In the genomic region with DNA sequence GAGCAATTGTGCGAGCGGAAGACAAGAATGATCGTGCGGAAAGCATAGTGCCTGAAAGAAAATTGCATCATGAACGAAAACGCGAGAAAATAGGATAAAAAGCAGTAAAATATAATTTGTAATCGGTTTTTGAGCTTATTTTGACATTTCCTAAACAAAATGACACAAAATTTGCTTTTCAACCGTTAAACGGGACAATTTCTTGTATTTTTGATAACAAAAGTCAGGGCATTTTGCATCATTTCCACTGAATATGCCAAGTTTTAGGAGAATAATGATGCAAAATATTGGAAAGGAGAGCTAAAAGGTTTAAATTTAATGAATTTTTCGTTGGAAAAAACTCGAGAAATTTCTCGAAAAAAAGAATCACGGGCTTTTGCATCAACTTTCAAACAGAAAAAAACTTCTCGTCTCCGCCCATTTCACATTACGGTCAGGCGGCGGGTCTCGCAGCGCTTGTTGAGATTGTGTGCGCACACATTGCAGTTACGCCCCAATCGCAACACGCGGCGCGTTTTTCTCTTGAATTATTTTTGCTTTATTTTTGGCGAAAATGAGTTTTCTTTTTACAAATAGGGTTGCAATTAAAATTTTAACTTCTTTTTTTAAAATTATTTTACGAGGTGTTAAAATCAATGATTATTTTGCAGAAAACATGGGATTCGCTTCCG, we compare ENCODE assay signal across 4 worm cellular contexts.
TF ChIP-seq lines count a peak whose summit lies in the region.

TSS of gene hsp-6 (minus strand) at position 51 of the 671 bp plus-strand sequence.
TSS of gene C37H5.5 (plus strand) at position 651 of the 671 bp plus-strand sequence.

TF ChIP-seq in whole organism, L2 larva, 48 proteins besides CTCF, POLR2A, EP300 and RAD21 (continues in another document):
- TF ChIP-seq ztf-1 (GFP tag; conservative IDR thresholded peaks at IDR 0.05; lab: Robert Waterston, UW) (no peak), gmeb-1 (tag; optimal IDR thresholded peaks at IDR 0.05; lab: Kevin White, UChicago) (peak; percentile 79), ceh-16 (tag; optimal IDR thresholded peaks at IDR 0.05; lab: Kevin White, UChicago) (peak; percentile 61), lin-39 (tag; optimal IDR thresholded peaks at IDR 0.05; lab: Kevin White, UChicago) (no peak), elt-1 (tag; optimal IDR thresholded peaks at IDR 0.05; lab: Kevin White, UChicago) (no peak), ceh-82 (tag; optimal IDR thresholded peaks at IDR 0.05; lab: Kevin White, UChicago) (peak; percentile 76), lsy-2 (tag; optimal IDR thresholded peaks at IDR 0.05; lab: Kevin White, UChicago) (peak; percentile 42 to 92), ztf-4 (tag; optimal IDR thresholded peaks at IDR 0.05; lab: Kevin White, UChicago) (peak; percentile 75), nhr-77 (tag; optimal IDR thresholded peaks at IDR 0.05; lab: Kevin White, UChicago) (no peak), mdl-1 (tag; optimal IDR thresholded peaks at IDR 0.05; lab: Kevin White, UChicago) (peak in 1 of 2 experiments; percentile 10), ZK546.5 (tag; optimal IDR thresholded peaks at IDR 0.05; lab: Kevin White, UChicago) (no peak), ama-1 (optimal IDR thresholded peaks at IDR 0.05; lab: Kevin White, UChicago) (peak; percentile 31), C34F6.9 (tag; optimal IDR thresholded peaks at IDR 0.05; lab: Kevin White, UChicago) (peak; percentile 70), crh-2 (tag; optimal IDR thresholded peaks at IDR 0.05; lab: Kevin White, UChicago) (peak; percentile 88), lin-11 (tag; optimal IDR thresholded peaks at IDR 0.05; lab: Kevin White, UChicago) (peak; percentile 89), fos-1 (tag; optimal IDR thresholded peaks at IDR 0.05; lab: Kevin White, UChicago) (peak; percentile 70), nhr-23 (tag; optimal IDR thresholded peaks at IDR 0.05; lab: Kevin White, UChicago) (no peak), F13H6.1 (tag; optimal IDR thresholded peaks at IDR 0.05; lab: Kevin White, UChicago) (peak; percentile 82), nhr-25 (tag; optimal IDR thresholded peaks at IDR 0.05; lab: Kevin White, UChicago) (peak; percentile 68), mab-5 (tag; optimal IDR thresholded peaks at IDR 0.05; lab: Kevin White, UChicago) (peak; percentile 39), ztf-11 (tag; optimal IDR thresholded peaks at IDR 0.05; lab: Kevin White, UChicago) (no peak)

TF ChIP-seq in whole organism, L4 larva, 104 proteins besides CTCF, POLR2A, EP300 and RAD21 (continues in another document):
- TF ChIP-seq cey-2 (tag; optimal IDR thresholded peaks at IDR 0.05; lab: Kevin White, UChicago; ENCODE audit: borderline replicate concordance, insufficient read depth) (no peak), D1046.2 (GFP tag; IDR thresholded peaks at IDR 0.05; lab: Robert Waterston, UW) (no peak), dmd-8 (GFP tag; IDR thresholded peaks at IDR 0.05; lab: Robert Waterston, UW) (no peak), ctbp-1 (GFP tag; IDR thresholded peaks at IDR 0.05; lab: Robert Waterston, UW) (no peak), lir-3 (tag; optimal IDR thresholded peaks at IDR 0.05; lab: Kevin White, UChicago) (no peak), sdz-12 (GFP tag; optimal IDR thresholded peaks at IDR 0.05; lab: Kevin White, UChicago) (no peak), nhr-10 (tag; optimal IDR thresholded peaks at IDR 0.05; lab: Kevin White, UChicago) (no peak), unc-130 (GFP tag; optimal IDR thresholded peaks at IDR 0.05; lab: Kevin White, UChicago) (peak; percentile 73), daf-16 (GFP tag; optimal IDR thresholded peaks at IDR 0.05; lab: Kevin White, UChicago) (peak in 1 of 2 experiments; percentile 24), daf-16 (tag; optimal IDR thresholded peaks at IDR 0.05; lab: Kevin White, UChicago) (peak; percentile 56), pha-4 (GFP tag; IDR thresholded peaks at IDR 0.05; lab: Robert Waterston, UW) (peak; percentile 70), pha-4 (tag; optimal IDR thresholded peaks at IDR 0.05; lab: Kevin White, UChicago) (no peak), dpl-1 (GFP tag; optimal IDR thresholded peaks at IDR 0.05; lab: Kevin White, UChicago) (peak; percentile 69), aha-1 (tag; lab: Kevin White, UChicago) (no peak), pqm-1 (tag; optimal IDR thresholded peaks at IDR 0.05; lab: Kevin White, UChicago) (no peak), nhr-102 (tag; optimal IDR thresholded peaks at IDR 0.05; lab: Kevin White, UChicago) (peak; percentile 59), madf-5 (GFP tag; IDR thresholded peaks at IDR 0.05; lab: Robert Waterston, UW) (no peak), rbr-2 (tag; optimal IDR thresholded peaks at IDR 0.05; lab: Kevin White, UChicago) (peak; percentile 75), ceh-44 (GFP tag; IDR thresholded peaks at IDR 0.05; lab: Robert Waterston, UW) (peak; percentile 23; the same call in 1 of the 2 replicates), ceh-62 (tag; optimal IDR thresholded peaks at IDR 0.05; lab: Kevin White, UChicago) (no peak), saeg-2 (GFP tag; IDR thresholded peaks at IDR 0.05; lab: Robert Waterston, UW) (no peak), nhr-76 (tag; optimal IDR thresholded peaks at IDR 0.05; lab: Kevin White, UChicago) (no peak)

TF ChIP-seq in whole organism, late embryonic, 69 proteins besides CTCF, POLR2A, EP300 and RAD21 (continues in another document):
- TF ChIP-seq ceh-31 (tag; optimal IDR thresholded peaks at IDR 0.05; lab: Kevin White, UChicago) (peak; percentile 67), unc-55 (GFP tag; optimal IDR thresholded peaks at IDR 0.05; lab: Kevin White, UChicago) (peak; percentile 14), ets-4 (tag; optimal IDR thresholded peaks at IDR 0.05; lab: Kevin White, UChicago) (peak; percentile 40), tbx-2 (tag; optimal IDR thresholded peaks at IDR 0.05; lab: Kevin White, UChicago) (peak; percentile 59), unc-42 (tag; optimal IDR thresholded peaks at IDR 0.05; lab: Kevin White, UChicago) (peak; percentile 52), hlh-13 (GFP tag; optimal IDR thresholded peaks at IDR 0.05; lab: Kevin White, UChicago) (no peak), ceh-34 (tag; optimal IDR thresholded peaks at IDR 0.05; lab: Kevin White, UChicago) (peak; percentile 39), hlh-30 (tag; optimal IDR thresholded peaks at IDR 0.05; lab: Kevin White, UChicago; ENCODE audit: insufficient read depth) (peak; percentile 87), F13H6.1 (tag; optimal IDR thresholded peaks at IDR 0.05; lab: Kevin White, UChicago) (peak; percentile 5), elt-2 (tag; optimal IDR thresholded peaks at IDR 0.05; lab: Kevin White, UChicago) (peak; percentile 38), ceh-24 (tag; optimal IDR thresholded peaks at IDR 0.05; lab: Kevin White, UChicago) (no peak), ceh-6 (GFP tag; optimal IDR thresholded peaks at IDR 0.05; lab: Kevin White, UChicago) (no peak), C38D4.7 (GFP tag; optimal IDR thresholded peaks at IDR 0.05; lab: Kevin White, UChicago) (no peak), nhr-11 (tag; optimal IDR thresholded peaks at IDR 0.05; lab: Kevin White, UChicago) (no peak), syd-9 (tag; optimal IDR thresholded peaks at IDR 0.05; lab: Kevin White, UChicago) (peak; percentile 46), ceh-14 (tag; optimal IDR thresholded peaks at IDR 0.05; lab: Kevin White, UChicago) (peak; percentile 10), nhr-232 (tag; optimal IDR thresholded peaks at IDR 0.05; lab: Kevin White, UChicago) (peak; percentile 10), ceh-18 (tag; optimal IDR thresholded peaks at IDR 0.05; lab: Kevin White, UChicago) (peak; percentile 69), dve-1 (tag; optimal IDR thresholded peaks at IDR 0.05; lab: Kevin White, UChicago) (no peak), hlh-8 (tag; optimal IDR thresholded peaks at IDR 0.05; lab: Kevin White, UChicago) (no peak), pax-1 (tag; optimal IDR thresholded peaks at IDR 0.05; lab: Kevin White, UChicago) (peak; percentile 65), npax-4 (tag; optimal IDR thresholded peaks at IDR 0.05; lab: Kevin White, UChicago) (no peak), ceh-2 (tag; optimal IDR thresholded peaks at IDR 0.05; lab: Kevin White, UChicago) (peak; percentile 30)

TF ChIP-seq in whole organism, mixed stage, embryonic, 35 proteins besides CTCF, POLR2A, EP300 and RAD21:
- TF ChIP-seq M03D4.4 (tag; optimal IDR thresholded peaks at IDR 0.05; lab: Kevin White, UChicago), result peak; percentile 4
- TF ChIP-seq lsy-2 (tag; optimal IDR thresholded peaks at IDR 0.05; lab: Kevin White, UChicago), result peak; percentile 88
- peak; percentile 22 for TF ChIP-seq nhr-2 (tag; optimal IDR thresholded peaks at IDR 0.05; lab: Kevin White, UChicago)
- peak; percentile 65 for TF ChIP-seq ces-1 (GFP tag; optimal IDR thresholded peaks at IDR 0.05; lab: Kevin White, UChicago)
- peak; percentile 10 for TF ChIP-seq drap-1 (GFP tag; optimal IDR thresholded peaks at IDR 0.05; lab: Kevin White, UChicago)
- no peak for TF ChIP-seq ceh-39 (tag; optimal IDR thresholded peaks at IDR 0.05; lab: Kevin White, UChicago)
- TF ChIP-seq unc-120 (tag; optimal IDR thresholded peaks at IDR 0.05; lab: Kevin White, UChicago; ENCODE audit: poor library complexity, severe bottlenecking), result peak; percentile 49
- no peak for TF ChIP-seq ceh-43 (GFP tag; optimal IDR thresholded peaks at IDR 0.05; lab: Kevin White, UChicago)
- TF ChIP-seq pha-4 (tag; optimal IDR thresholded peaks at IDR 0.05; lab: Kevin White, UChicago), result peak; percentile 24
- TF ChIP-seq cnd-1 (tag; optimal IDR thresholded peaks at IDR 0.05; lab: Kevin White, UChicago), result peak; percentile 18
- TF ChIP-seq elt-3 (tag; optimal IDR thresholded peaks at IDR 0.05; lab: Kevin White, UChicago), result no peak
- TF ChIP-seq sem-2 (GFP tag; optimal IDR thresholded peaks at IDR 0.05; lab: Kevin White, UChicago), result no peak
- TF ChIP-seq lin-13 (tag; optimal IDR thresholded peaks at IDR 0.05; lab: Kevin White, UChicago), result peak; percentile 83
- TF ChIP-seq tbx-8 (GFP tag; optimal IDR thresholded peaks at IDR 0.05; lab: Kevin White, UChicago), result no peak
- TF ChIP-seq unc-62 (GFP tag; optimal IDR thresholded peaks at IDR 0.05; lab: Kevin White, UChicago), result peak; percentile 19
- peak; percentile 58 for TF ChIP-seq sptf-1 (tag; optimal IDR thresholded peaks at IDR 0.05; lab: Kevin White, UChicago)
- TF ChIP-seq mep-1 (tag; optimal IDR thresholded peaks at IDR 0.05; lab: Kevin White, UChicago), result peak; percentile 91
- TF ChIP-seq nhr-237 (tag; optimal IDR thresholded peaks at IDR 0.05; lab: Kevin White, UChicago), result peak; percentile 79
- peak; percentile 67 for TF ChIP-seq hlh-1 (tag; optimal IDR thresholded peaks at IDR 0.05; lab: Kevin White, UChicago)
- no peak for TF ChIP-seq unc-39 (tag; optimal IDR thresholded peaks at IDR 0.05; lab: Kevin White, UChicago)
